Worm (Caenorhabditis elegans) whole organism, L4 larva: Measurements from ENCODE around the gene sdz-38.

Experiments used
- F10B5.3 ChIP-seq: sonication (generic microtip); optimal IDR thresholded peaks from 2 replicates; lab custom pipeline; 2016; ENCODE audit warnings: mild to moderate bottlenecking, missing genetic modification characterization, missing compliant biosample characterization
- F44E2.7 ChIP-seq: fragments of 200-800 bp; sonication (Bioruptor generic); IDR thresholded peaks from 2 replicates; pipeline ENCODE4 v2.1.2; 2022; ENCODE audit warnings: missing genetic modification characterization, missing compliant biosample characterization
- R02D3.7 ChIP-seq: fragments of 150-350 bp; sonication (generic microtip); optimal IDR thresholded peaks from 3 replicates; lab custom pipeline; 2014; ENCODE audit warnings: missing biosample characterization, missing genetic modification characterization
- T26A8.4 ChIP-seq: fragments of 200-800 bp; sonication (Bioruptor generic); IDR thresholded peaks from 2 replicates; pipeline ENCODE4 v1.3.6; 2022; ENCODE audit warnings: missing genetic modification characterization, missing compliant biosample characterization
- Y75B8A.6 ChIP-seq: fragments of 200-800 bp; sonication (Bioruptor generic); IDR thresholded peaks from 2 replicates; pipeline ENCODE4 v1.3.6; 2022; ENCODE audit warnings: missing genetic modification reagents, missing genetic modification characterization, missing compliant biosample characterization
- ZK546.5 ChIP-seq, 2 experiments: sonication (generic microtip); optimal IDR thresholded peaks; 2 replicates each; lab custom pipeline; 2017; ENCODE audit warnings: missing biosample characterization in 2 of 2, missing genetic modification characterization in 2 of 2
- aha-1 ChIP-seq: fragments of 150-350 bp; peaks from one replicate; lab custom pipeline; 2014; ENCODE audit warnings: missing biosample characterization, missing genetic modification characterization
- ama-1 ChIP-seq: fragments of 150-350 bp; optimal IDR thresholded peaks from 2 replicates; lab custom pipeline; 2014; ENCODE audit warnings: inconsistent platforms, mixed read lengths
- arid-1 ChIP-seq: fragments of 200-800 bp; sonication (Bioruptor generic); conservative IDR thresholded peaks from 2 replicates; pipeline ENCODE4 v1.3.6; 2022; ENCODE audit warnings: missing genetic modification reagents, missing genetic modification characterization, missing compliant biosample characterization
- attf-4 ChIP-seq: sonication (generic microtip); optimal IDR thresholded peaks from 3 replicates; lab custom pipeline; 2017; ENCODE audit warnings: missing biosample characterization, missing genetic modification characterization
- ceh-28 ChIP-seq: fragments of 150-350 bp; optimal IDR thresholded peaks from 2 replicates; lab custom pipeline; 2014; ENCODE audit warnings: missing biosample characterization, missing genetic modification reagents, missing genetic modification characterization
- ces-1 ChIP-seq: fragments of 150-350 bp; sonication (generic microtip); optimal IDR thresholded peaks from 4 replicates; lab custom pipeline; 2014; ENCODE audit warnings: missing biosample characterization, missing genetic modification reagents, missing genetic modification characterization
- cey-2 ChIP-seq: sonication (generic microtip); optimal IDR thresholded peaks from 3 replicates; lab custom pipeline; 2017; ENCODE audit warnings: missing genetic modification characterization, mild to moderate bottlenecking, missing compliant biosample characterization, antibody characterized with exemption, borderline replicate concordance; ENCODE audit not compliant: insufficient read depth
- daf-16 ChIP-seq, 3 experiments: sonication (generic microtip); optimal IDR thresholded peaks; 2 replicates each; lab custom pipeline; 2016 to 2017; ENCODE audit warnings: missing genetic modification characterization in 3 of 3, missing genetic modification reagents in 3 of 3, mild to moderate bottlenecking in 2 of 3, missing compliant biosample characterization in 2 of 3, missing biosample characterization in 1 of 3, moderate library complexity in 1 of 3
- daf-19 ChIP-seq: fragments of 200-800 bp; sonication (Bioruptor generic); conservative IDR thresholded peaks from 2 replicates; pipeline ENCODE4 v1.3.6; 2022; ENCODE audit warnings: missing genetic modification characterization, missing compliant biosample characterization
- dmd-6 ChIP-seq: fragments of 200-800 bp; sonication (Bioruptor generic); IDR thresholded peaks from 2 replicates; pipeline ENCODE4 v1.3.6; 2022; ENCODE audit warnings: missing genetic modification reagents, missing genetic modification characterization, missing compliant biosample characterization
- dmd-9 ChIP-seq: fragments of 200-800 bp; sonication (Bioruptor generic); IDR thresholded peaks from 2 replicates; pipeline ENCODE4 v1.3.6; 2022; ENCODE audit warnings: missing genetic modification reagents, missing genetic modification characterization, missing compliant biosample characterization
- duxl-1 ChIP-seq: sonication (generic microtip); optimal IDR thresholded peaks from 2 replicates; lab custom pipeline; 2016; ENCODE audit warnings: mild to moderate bottlenecking, missing genetic modification characterization, moderate library complexity, missing compliant biosample characterization; ENCODE audit not compliant: poor library complexity
- dve-1 ChIP-seq: sonication (generic microtip); optimal IDR thresholded peaks from 2 replicates; lab custom pipeline; 2017; ENCODE audit warnings: antibody characterized with exemption, mild to moderate bottlenecking, missing genetic modification characterization, missing compliant biosample characterization; ENCODE audit not compliant: insufficient read depth
- egl-27 ChIP-seq: sonication (generic microtip); optimal IDR thresholded peaks from 3 replicates; lab custom pipeline; 2017; ENCODE audit warnings: missing biosample characterization, missing genetic modification reagents, missing genetic modification characterization
- hif-1 ChIP-seq, 2 experiments: sonication (generic microtip); optimal IDR thresholded peaks; 2 replicates each; lab custom pipeline; 2016 to 2017; ENCODE audit warnings: missing compliant biosample characterization in 2 of 2, missing genetic modification characterization in 2 of 2, missing genetic modification reagents in 2 of 2, missing genotype in 2 of 2, mild to moderate bottlenecking in 1 of 2
- hlh-11 ChIP-seq: fragments of 200-800 bp; sonication (Bioruptor generic); optimal IDR thresholded peaks from 2 replicates; lab custom pipeline; 2018; ENCODE audit warnings: mild to moderate bottlenecking, missing genetic modification characterization, missing compliant biosample characterization
- hlh-30 ChIP-seq: sonication (generic microtip); optimal IDR thresholded peaks from 2 replicates; lab custom pipeline; 2017; ENCODE audit warnings: antibody characterized with exemption, mild to moderate bottlenecking, missing genetic modification characterization, missing compliant biosample characterization; ENCODE audit not compliant: insufficient read depth
- lin-38 ChIP-seq: fragments of 200-800 bp; sonication (Bioruptor generic); IDR thresholded peaks from 2 replicates; pipeline ENCODE4 v1.3.6; 2022; ENCODE audit warnings: missing genetic modification reagents, missing genetic modification characterization, missing compliant biosample characterization
- lin-39 ChIP-seq: fragments of 150-350 bp; optimal IDR thresholded peaks from 2 replicates; lab custom pipeline; 2014; ENCODE audit warnings: missing biosample characterization, missing genetic modification reagents, missing genetic modification characterization
- madf-5 ChIP-seq, 2 experiments: fragments of 200-800 bp; sonication (Bioruptor generic); IDR thresholded peaks; 2 replicates each; pipeline ENCODE4 v1.3.6; 2022; ENCODE audit warnings: missing compliant biosample characterization in 2 of 2, missing genetic modification characterization in 2 of 2
- madf-9 ChIP-seq: fragments of 200-800 bp; sonication (Bioruptor generic); conservative IDR thresholded peaks from 2 replicates; pipeline ENCODE4 v1.3.6; 2022; ENCODE audit warnings: missing genetic modification reagents, missing genetic modification characterization, missing compliant biosample characterization
- mdl-1 ChIP-seq, 2 experiments: fragments of 150-350 bp in 1 of 2; sonication (generic microtip) in 1 of 2; optimal IDR thresholded peaks; 2 replicates each; lab custom pipeline; 2014 to 2017; ENCODE audit warnings: missing biosample characterization in 2 of 2, missing genetic modification characterization in 2 of 2
- mdt-29 ChIP-seq: fragments of 200-800 bp; sonication (Bioruptor generic); IDR thresholded peaks from 2 replicates; pipeline ENCODE4 v1.3.6; 2022; ENCODE audit warnings: missing genetic modification reagents, missing genetic modification characterization, missing compliant biosample characterization
- mep-1 ChIP-seq: fragments of 150-350 bp; sonication (generic microtip); optimal IDR thresholded peaks from 3 replicates; lab custom pipeline; 2014; ENCODE audit warnings: missing biosample characterization, missing genetic modification characterization
- mxl-3 ChIP-seq: fragments of 200-800 bp; sonication (Bioruptor generic); optimal IDR thresholded peaks from 2 replicates; lab custom pipeline; 2018; ENCODE audit warnings: mild to moderate bottlenecking, missing genetic modification characterization, missing compliant biosample characterization
- nhr-10 ChIP-seq: fragments of 150-350 bp; optimal IDR thresholded peaks from 2 replicates; lab custom pipeline; 2014; ENCODE audit warnings: missing biosample characterization, missing genetic modification characterization
- nhr-102 ChIP-seq: sonication (generic microtip); optimal IDR thresholded peaks from 2 replicates; lab custom pipeline; 2016; ENCODE audit warnings: mild to moderate bottlenecking, missing genetic modification characterization, moderate library complexity, missing compliant biosample characterization
- nhr-237 ChIP-seq: sonication (generic microtip); optimal IDR thresholded peaks from 2 replicates; lab custom pipeline; 2017; ENCODE audit warnings: missing biosample characterization, missing genetic modification characterization
- nhr-25 ChIP-seq: sonication (generic microtip); optimal IDR thresholded peaks from 2 replicates; lab custom pipeline; 2017; ENCODE audit warnings: missing genetic modification characterization, mild to moderate bottlenecking, missing compliant biosample characterization, antibody characterized with exemption, moderate library complexity, borderline replicate concordance; ENCODE audit not compliant: insufficient read depth
- nhr-28 ChIP-seq: fragments of 150-350 bp; optimal IDR thresholded peaks from 2 replicates; lab custom pipeline; 2014; ENCODE audit warnings: missing biosample characterization, missing genetic modification characterization
- nhr-42 ChIP-seq: fragments of 200-800 bp; sonication (Bioruptor generic); IDR thresholded peaks from 2 replicates; pipeline ENCODE4 v1.3.6; 2022; ENCODE audit warnings: missing genetic modification characterization, missing compliant biosample characterization
- nhr-48 ChIP-seq: sonication (generic microtip); optimal IDR thresholded peaks from 2 replicates; lab custom pipeline; 2016; ENCODE audit warnings: mild to moderate bottlenecking, missing genetic modification characterization, missing compliant biosample characterization
- php-3 ChIP-seq: fragments of 200-800 bp; sonication (Bioruptor generic); IDR thresholded peaks from 2 replicates; pipeline ENCODE4 v1.3.6; 2022; ENCODE audit warnings: missing genetic modification reagents, missing genetic modification characterization, missing compliant biosample characterization
- pqm-1 ChIP-seq: sonication (generic microtip); optimal IDR thresholded peaks from 2 replicates; lab custom pipeline; 2017; ENCODE audit warnings: missing biosample characterization, missing genetic modification characterization
- rbr-2 ChIP-seq: sonication (generic microtip); optimal IDR thresholded peaks from 2 replicates; lab custom pipeline; 2016; ENCODE audit warnings: missing genotype, missing genetic modification characterization, missing compliant biosample characterization
- sdz-12 ChIP-seq: fragments of 200-800 bp; sonication (Bioruptor generic); optimal IDR thresholded peaks from 2 replicates; lab custom pipeline; 2018; ENCODE audit warnings: mild to moderate bottlenecking, missing genetic modification characterization, missing compliant biosample characterization
- skn-1 ChIP-seq: fragments of 150-350 bp; optimal IDR thresholded peaks from 2 replicates; lab custom pipeline; 2014; ENCODE audit warnings: missing biosample characterization, missing genetic modification characterization
- snpc-1.2 ChIP-seq: fragments of 200-800 bp; sonication (Bioruptor generic); IDR thresholded peaks from 2 replicates; pipeline ENCODE4 v1.3.6; 2022; ENCODE audit warnings: missing genetic modification reagents, missing genetic modification characterization, missing compliant biosample characterization
- snpc-4 ChIP-seq: fragments of 150-350 bp; optimal IDR thresholded peaks from 2 replicates; lab custom pipeline; 2014; ENCODE audit warnings: missing biosample characterization, missing genetic modification characterization
- spr-3 ChIP-seq: fragments of 200-800 bp; sonication (Bioruptor generic); optimal IDR thresholded peaks from 2 replicates; lab custom pipeline; 2018; ENCODE audit warnings: mild to moderate bottlenecking, missing genetic modification characterization, missing compliant biosample characterization
- tra-1 ChIP-seq: fragments of 200-800 bp; sonication (Bioruptor generic); IDR thresholded peaks from 2 replicates; pipeline ENCODE4 v1.3.6; 2022; ENCODE audit warnings: missing genetic modification reagents, missing genetic modification characterization, missing compliant biosample characterization
- vab-7 ChIP-seq: fragments of 200-800 bp; sonication (Bioruptor generic); IDR thresholded peaks from 2 replicates; pipeline ENCODE4 v1.3.6; 2022; ENCODE audit warnings: missing genetic modification reagents, missing genetic modification characterization, missing compliant biosample characterization
- zag-1 ChIP-seq: fragments of 150-350 bp; optimal IDR thresholded peaks from 2 replicates; lab custom pipeline; 2014; ENCODE audit warnings: missing biosample characterization, missing genetic modification characterization
- zfp-2 ChIP-seq: sonication (generic microtip); optimal IDR thresholded peaks from 2 replicates; lab custom pipeline; 2016; ENCODE audit warnings: mild to moderate bottlenecking, missing genetic modification characterization, missing compliant biosample characterization

sdz-38 gene

ce11 chrII:10029044-10029443 is 47.4 kb upstream of the sdz-38 start (continued):
- TF ChIP-seq snpc-1.2 (GFP tag; lab: Robert Waterston, UW): no peak
- TF ChIP-seq zag-1 (tag; lab: Kevin White, UChicago): no peak
- TF ChIP-seq ceh-28: no peak
- TF ChIP-seq dmd-6 (GFP tag; lab: Robert Waterston, UW): peak; percentile 62
- TF ChIP-seq nhr-25 (tag; lab: Kevin White, UChicago): peak; percentile 75
- no peak for TF ChIP-seq ZK546.5 (tag; optimal IDR thresholded peaks at IDR 0.05; lab: Kevin White, UChicago)
- no peak for TF ChIP-seq Y75B8A.6 (GFP tag; lab: Robert Waterston, UW)
- peak; percentile 16 for TF ChIP-seq nhr-102 (tag; lab: Kevin White, UChicago)
- peak; percentile 81 for TF ChIP-seq hlh-11 (tag; lab: Kevin White, UChicago)
- TF ChIP-seq daf-16 (GFP tag; optimal IDR thresholded peaks at IDR 0.05; lab: Kevin White, UChicago): no peak
- peak; percentile 89 for TF ChIP-seq daf-16 (tag; optimal IDR thresholded peaks at IDR 0.05; lab: Kevin White, UChicago)
- TF ChIP-seq nhr-10 (tag; lab: Kevin White, UChicago): peak; percentile 35
- no peak for TF ChIP-seq sdz-12 (GFP tag; lab: Kevin White, UChicago)
- no peak for TF ChIP-seq egl-27 (tag; lab: Kevin White, UChicago)
- TF ChIP-seq F10B5.3 (tag; lab: Kevin White, UChicago): no peak
- no peak for TF ChIP-seq pqm-1 (tag; lab: Kevin White, UChicago)
- no peak for TF ChIP-seq vab-7
- TF ChIP-seq arid-1 (GFP tag; lab: Robert Waterston, UW): no peak
- TF ChIP-seq nhr-42 (GFP tag; lab: Robert Waterston, UW): no peak
- TF ChIP-seq aha-1 (tag; lab: Kevin White, UChicago): no peak
- TF ChIP-seq snpc-4 (tag; lab: Kevin White, UChicago): no peak
- TF ChIP-seq mdt-29 (GFP tag; lab: Robert Waterston, UW): 0 out of 2 replicates have a peak, but pooled peaks have one; percentile 10
- no peak for TF ChIP-seq cey-2 (tag; lab: Kevin White, UChicago)
- TF ChIP-seq nhr-237 (tag; lab: Kevin White, UChicago): no peak
- TF ChIP-seq ama-1: no peak
- peak; percentile 26 for TF ChIP-seq mep-1 (tag; lab: Kevin White, UChicago)
- no peak for TF ChIP-seq skn-1 (tag; lab: Kevin White, UChicago)
- TF ChIP-seq php-3: no peak; the same call in 1 of the 2 replicates
- peak; percentile 75 for TF ChIP-seq mxl-3 (GFP tag; lab: Kevin White, UChicago)
- peak; percentile 62 for TF ChIP-seq nhr-48 (tag; lab: Kevin White, UChicago)
- peak; percentile 80 for TF ChIP-seq dve-1 (tag; lab: Kevin White, UChicago)
- TF ChIP-seq madf-9 (GFP tag; lab: Robert Waterston, UW): no peak
- TF ChIP-seq madf-5 (GFP tag; IDR thresholded peaks at IDR 0.05; lab: Robert Waterston, UW): no peak
- peak; percentile 81 for TF ChIP-seq hlh-30
- TF ChIP-seq rbr-2: no peak
- no peak for TF ChIP-seq daf-19
- peak; percentile 56 for TF ChIP-seq nhr-28 (tag; lab: Kevin White, UChicago)
- TF ChIP-seq ces-1 (GFP tag; lab: Kevin White, UChicago): no peak
- TF ChIP-seq, all 104 proteins: peak for 19

- TF ChIP-seq lin-38 (GFP tag; lab: Robert Waterston, UW): no peak
- no peak for TF ChIP-seq zfp-2 (tag; lab: Kevin White, UChicago)
- peak in 1 of 2 experiments; percentile 21 for TF ChIP-seq hif-1 (tag; optimal IDR thresholded peaks at IDR 0.05; lab: Kevin White, UChicago)
- TF ChIP-seq skn-1 (tag; lab: Kevin White, UChicago): no peak
- TF ChIP-seq tra-1 (GFP tag; lab: Robert Waterston, UW): no peak
- TF ChIP-seq mdl-1 (tag; optimal IDR thresholded peaks at IDR 0.05; lab: Kevin White, UChicago): no peak
- TF ChIP-seq pqm-1 (tag; lab: Kevin White, UChicago): no peak
- no peak for TF ChIP-seq R02D3.7
- TF ChIP-seq nhr-237 (tag; lab: Kevin White, UChicago): no peak
- no peak for TF ChIP-seq rbr-2
- peak; percentile 57 for TF ChIP-seq dve-1 (tag; lab: Kevin White, UChicago)
- TF ChIP-seq lin-39 (tag; lab: Kevin White, UChicago): no peak
- no peak for TF ChIP-seq attf-4
- peak; percentile 9 for TF ChIP-seq nhr-28 (tag; lab: Kevin White, UChicago)
- no peak for TF ChIP-seq spr-3 (GFP tag; lab: Kevin White, UChicago)
- no peak for TF ChIP-seq T26A8.4 (GFP tag; lab: Robert Waterston, UW)
- TF ChIP-seq dmd-9 (GFP tag; lab: Robert Waterston, UW): no peak
- no peak for TF ChIP-seq duxl-1 (tag; lab: Kevin White, UChicago)
- no peak for TF ChIP-seq F44E2.7 (GFP tag; lab: Robert Waterston, UW)
Observed at ce11 chrII:10028195-10028594, 46.5 kb upstream of the sdz-38 start, which contains the start of gene F52H3.6. Gene F52H3.6, minus strand, starts transcription at chrII:10028422.
